Worm (Caenorhabditis elegans) whole organism, L3 larva: ENCODE measurements around the gene W03G11.2.
A peak's percentile ranks its signal among the peaks of the same experiment; 100 is the strongest.

ENCODE experiments used
- ZK546.5 ChIP-seq: sonication (generic microtip); optimal IDR thresholded peaks from 2 replicates; lab custom pipeline; 2017; ENCODE audit warnings: missing biosample characterization, missing genetic modification characterization
- aly-2 ChIP-seq: fragments of 150-350 bp; optimal IDR thresholded peaks from 2 replicates; lab custom pipeline; 2014; ENCODE audit warnings: missing biosample characterization, missing genetic modification characterization
- ceh-16 ChIP-seq: sonication (generic microtip); optimal IDR thresholded peaks from 2 replicates; lab custom pipeline; 2017; ENCODE audit warnings: missing biosample characterization, missing genetic modification characterization
- ceh-28 ChIP-seq: fragments of 150-350 bp; optimal IDR thresholded peaks from 2 replicates; lab custom pipeline; 2014; ENCODE audit warnings: missing biosample characterization, missing genetic modification reagents, missing genetic modification characterization
- ceh-9 ChIP-seq: sonication (generic microtip); optimal IDR thresholded peaks from 2 replicates; lab custom pipeline; 2018; ENCODE audit warnings: missing biosample characterization, missing genetic modification characterization
- egl-5 ChIP-seq: fragments of 150-350 bp; optimal IDR thresholded peaks from 2 replicates; lab custom pipeline; 2017; ENCODE audit warnings: missing biosample characterization, missing genetic modification reagents, missing genetic modification characterization, inconsistent platforms
- elt-1 ChIP-seq: fragments of 150-350 bp; optimal IDR thresholded peaks from 2 replicates; lab custom pipeline; 2014; ENCODE audit warnings: missing biosample characterization, missing genetic modification characterization
- elt-2 ChIP-seq: sonication (generic microtip); optimal IDR thresholded peaks from 2 replicates; lab custom pipeline; 2016; ENCODE audit warnings: missing genetic modification reagents, mild to moderate bottlenecking, missing genetic modification characterization, missing compliant biosample characterization
- fkh-10 ChIP-seq: sonication (generic microtip); optimal IDR thresholded peaks from 2 replicates; lab custom pipeline; 2017; ENCODE audit warnings: missing biosample characterization, missing genetic modification reagents, missing genetic modification characterization
- fkh-2 ChIP-seq: fragments of 150-350 bp; optimal IDR thresholded peaks from 2 replicates; lab custom pipeline; 2014; ENCODE audit warnings: missing biosample characterization, missing genetic modification reagents, missing genetic modification characterization
- fos-1 ChIP-seq: fragments of 150-350 bp; optimal IDR thresholded peaks from 2 replicates; lab custom pipeline; 2014; ENCODE audit warnings: missing biosample characterization, missing genetic modification characterization
- jun-1 ChIP-seq: fragments of 150-350 bp; optimal IDR thresholded peaks from 2 replicates; lab custom pipeline; 2014; ENCODE audit warnings: missing biosample characterization, missing genetic modification reagents, missing genetic modification characterization
- lin-15B ChIP-seq: fragments of 150-350 bp; optimal IDR thresholded peaks from 2 replicates; lab custom pipeline; 2014; ENCODE audit warnings: missing biosample characterization, missing genetic modification characterization
- lin-39 ChIP-seq: fragments of 150-350 bp; optimal IDR thresholded peaks from 2 replicates; lab custom pipeline; 2018; ENCODE audit warnings: missing biosample characterization, missing genetic modification reagents, missing genetic modification characterization
- lsy-12 ChIP-seq: sonication (generic microtip); optimal IDR thresholded peaks from 2 replicates; lab custom pipeline; 2016; ENCODE audit warnings: mild to moderate bottlenecking, missing genetic modification characterization, missing compliant biosample characterization
- mdl-1 ChIP-seq: fragments of 150-350 bp; optimal IDR thresholded peaks from 2 replicates; lab custom pipeline; 2014; ENCODE audit warnings: missing biosample characterization, missing genetic modification characterization
- nfya-1 ChIP-seq: sonication (generic microtip); optimal IDR thresholded peaks from 2 replicates; lab custom pipeline; 2017; ENCODE audit warnings: missing genetic modification characterization, mild to moderate bottlenecking, missing compliant biosample characterization, antibody characterized with exemption, moderate library complexity; ENCODE audit not compliant: insufficient read depth
- nhr-11 ChIP-seq: fragments of 150-350 bp; optimal IDR thresholded peaks from 2 replicates; lab custom pipeline; 2014; ENCODE audit warnings: missing biosample characterization, missing genetic modification characterization
- nhr-237 ChIP-seq: fragments of 150-350 bp; optimal IDR thresholded peaks from 2 replicates; lab custom pipeline; 2014; ENCODE audit warnings: missing biosample characterization, missing genetic modification characterization
- nhr-25 ChIP-seq: sonication (generic microtip); optimal IDR thresholded peaks from 2 replicates; lab custom pipeline; 2017; ENCODE audit warnings: missing biosample characterization, missing genetic modification characterization
- nhr-28 ChIP-seq: fragments of 150-350 bp; optimal IDR thresholded peaks from 2 replicates; lab custom pipeline; 2014; ENCODE audit warnings: missing biosample characterization, missing genetic modification characterization
- nhr-43 ChIP-seq: sonication (generic microtip); optimal IDR thresholded peaks from 2 replicates; lab custom pipeline; 2016; ENCODE audit warnings: mild to moderate bottlenecking, missing genetic modification characterization, missing compliant biosample characterization; ENCODE audit not compliant: poor library complexity, severe bottlenecking
- nhr-76 ChIP-seq: fragments of 150-350 bp; sonication (generic microtip); optimal IDR thresholded peaks from 5 replicates; lab custom pipeline; 2014; ENCODE audit warnings: missing biosample characterization, missing genetic modification characterization
- nhr-77 ChIP-seq: fragments of 150-350 bp; optimal IDR thresholded peaks from 2 replicates; lab custom pipeline; 2014; ENCODE audit warnings: missing biosample characterization, missing genetic modification characterization
- pha-4 ChIP-seq: fragments of 150-350 bp; optimal IDR thresholded peaks from 2 replicates; lab custom pipeline; 2014; ENCODE audit warnings: missing biosample characterization, missing genetic modification reagents, missing genetic modification characterization
- pqm-1 ChIP-seq: fragments of 150-350 bp; optimal IDR thresholded peaks from 2 replicates; lab custom pipeline; 2017; ENCODE audit warnings: missing biosample characterization, missing genetic modification characterization, inconsistent platforms
- skn-1 ChIP-seq: fragments of 150-350 bp; optimal IDR thresholded peaks from 2 replicates; lab custom pipeline; 2014; ENCODE audit warnings: missing biosample characterization, missing genetic modification characterization
- snpc-4 ChIP-seq: fragments of 150-350 bp; optimal IDR thresholded peaks from 2 replicates; lab custom pipeline; 2014; ENCODE audit warnings: missing biosample characterization, missing genetic modification characterization
- tbx-2 ChIP-seq: sonication (generic microtip); optimal IDR thresholded peaks from 2 replicates; lab custom pipeline; 2016; ENCODE audit warnings: mild to moderate bottlenecking, missing genetic modification characterization, missing compliant biosample characterization
- unc-39 ChIP-seq: sonication (generic microtip); optimal IDR thresholded peaks from 4 replicates; lab custom pipeline; 2017; ENCODE audit warnings: missing biosample characterization, missing genetic modification characterization
- unc-62 ChIP-seq: fragments of 150-350 bp; sonication (generic microtip); optimal IDR thresholded peaks from 4 replicates; lab custom pipeline; 2014; ENCODE audit warnings: missing biosample characterization, missing genetic modification reagents, missing genetic modification characterization
- ztf-11 ChIP-seq: fragments of 150-350 bp; optimal IDR thresholded peaks from 2 replicates; lab custom pipeline; 2014; ENCODE audit warnings: missing biosample characterization, missing genetic modification characterization
- ztf-4 ChIP-seq: fragments of 150-350 bp; optimal IDR thresholded peaks from 2 replicates; lab custom pipeline; 2014; ENCODE audit warnings: missing biosample characterization, missing genetic modification characterization

The W03G11.2 gene

ce11 chrX:12108517-12109216 is at the start of gene W03G11.2, which contains the start of gene lgc-13:
Gene W03G11.2 (minus strand): TSS chrX:12108617.
Gene lgc-13 (plus strand): TSS chrX:12109166.
- TF ChIP-seq unc-39 (tag; lab: Kevin White, UChicago) (no peak), jun-1 (tag; lab: Kevin White, UChicago) (no peak), ZK546.5 (tag; lab: Kevin White, UChicago) (no peak), aly-2 (tag; lab: Kevin White, UChicago) (no peak), ztf-4 (tag; lab: Kevin White, UChicago) (no peak), ceh-28 (tag; lab: Kevin White, UChicago) (no peak), ceh-16 (tag; lab: Kevin White, UChicago) (no peak), mdl-1 (no peak), nhr-43 (no peak), pha-4 (tag; lab: Kevin White, UChicago) (no peak), unc-62 (GFP tag; lab: Kevin White, UChicago) (no peak), fos-1 (tag; lab: Kevin White, UChicago) (no peak), nhr-28 (tag; lab: Kevin White, UChicago) (no peak), ceh-9 (tag; lab: Kevin White, UChicago) (no peak), fkh-10 (GFP tag; lab: Kevin White, UChicago) (no peak), lin-15B (tag; lab: Kevin White, UChicago) (no peak), snpc-4 (tag; lab: Kevin White, UChicago) (no peak), nhr-11 (tag; lab: Kevin White, UChicago) (no peak), elt-2 (tag; lab: Kevin White, UChicago) (no peak)

- TF ChIP-seq tbx-2 (tag; lab: Kevin White, UChicago), result no peak
- TF ChIP-seq fkh-2, result no peak
- no peak for TF ChIP-seq skn-1 (tag; lab: Kevin White, UChicago)
- no peak for TF ChIP-seq elt-1
- TF ChIP-seq ZK546.5 (tag; lab: Kevin White, UChicago), result no peak
- TF ChIP-seq nhr-25 (tag; lab: Kevin White, UChicago), result peak; percentile 62
- no peak for TF ChIP-seq nhr-76 (tag; lab: Kevin White, UChicago)
- TF ChIP-seq fos-1 (tag; lab: Kevin White, UChicago), result no peak
- TF ChIP-seq ztf-11 (tag; lab: Kevin White, UChicago), result no peak
- no peak for TF ChIP-seq lin-39 (tag; lab: Kevin White, UChicago)
- no peak for TF ChIP-seq nhr-77
- peak; percentile 14 for TF ChIP-seq pqm-1
- TF ChIP-seq snpc-4 (tag; lab: Kevin White, UChicago), result no peak
- no peak for TF ChIP-seq lsy-12 (tag; lab: Kevin White, UChicago)
- TF ChIP-seq nfya-1 (tag; lab: Kevin White, UChicago), result no peak
- peak; percentile 22 for TF ChIP-seq elt-2 (tag; lab: Kevin White, UChicago)
- TF ChIP-seq ceh-28 (tag; lab: Kevin White, UChicago), result no peak
- no peak for TF ChIP-seq unc-39 (tag; lab: Kevin White, UChicago)
- TF ChIP-seq mdl-1, result no peak
- no peak for TF ChIP-seq egl-5
- TF ChIP-seq nhr-11 (tag; lab: Kevin White, UChicago), result no peak
These were observed 45.9 kb upstream of the W03G11.2 start, which contains the start of gene mfsd-11 for ce11 chrX:12154055-12154898. Gene mfsd-11 (minus strand): TSS chrX:12154105.

ce11 chrX:12149638-12150137 is 41.3 kb upstream of the W03G11.2 start, which contains the start of gene znf-474:
Gene znf-474 (plus strand): TSS chrX:12149924.
- no peak for TF ChIP-seq mdl-1
- TF ChIP-seq nhr-237 (tag; lab: Kevin White, UChicago), result no peak
- peak; percentile 2 for TF ChIP-seq nfya-1 (tag; lab: Kevin White, UChicago)
- no peak for TF ChIP-seq snpc-4 (tag; lab: Kevin White, UChicago)
- TF ChIP-seq ztf-4 (tag; lab: Kevin White, UChicago), result no peak
- no peak for TF ChIP-seq fos-1 (tag; lab: Kevin White, UChicago)
- TF ChIP-seq fkh-2, result no peak
- no peak for TF ChIP-seq egl-5
